Worm (Caenorhabditis elegans) whole organism, L4/young adult: ENCODE results near the gene C33D3.4.

ENCODE experiments used
- W03F9.2 ChIP-seq: fragments of 150-350 bp; optimal IDR thresholded peaks from 2 replicates; lab custom pipeline; 2014; ENCODE audit warnings: missing biosample characterization, missing genetic modification characterization
- him-1 ChIP-seq: sonication (generic microtip); optimal IDR thresholded peaks from 2 replicates; lab custom pipeline; 2016; ENCODE audit warnings: missing genotype, missing genetic modification reagents, missing genetic modification characterization, missing compliant biosample characterization

- no peak for TF ChIP-seq him-1 (tag; lab: Kevin White, UChicago)
- no peak for TF ChIP-seq W03F9.2 (tag; lab: Kevin White, UChicago)
Measured at ce11 chrX:10462391-10462790, 26.5 kb upstream of the C33D3.4 start.
